Worm (Caenorhabditis elegans) whole organism, L4 larva: ENCODE data around the gene K02F6.5.
"Not testable (repeated sequence)": the region's sequence is repeated elsewhere in the genome, so short reads cannot be mapped to it uniquely, and the experiment has no call there.

Experiments used
- ama-1 ChIP-seq: fragments of 150-350 bp; optimal IDR thresholded peaks from 2 replicates; lab custom pipeline; 2014; ENCODE audit warnings: inconsistent platforms, mixed read lengths
- dmd-6 ChIP-seq: fragments of 200-800 bp; sonication (Bioruptor generic); IDR thresholded peaks from 2 replicates; pipeline ENCODE4 v1.3.6; 2022; ENCODE audit warnings: missing genetic modification reagents, missing genetic modification characterization, missing compliant biosample characterization
- lim-7 ChIP-seq: fragments of 200-800 bp; sonication (Bioruptor generic); IDR thresholded peaks from 2 replicates; pipeline ENCODE4 v1.3.6; 2022; ENCODE audit warnings: missing genetic modification characterization, missing compliant biosample characterization
- nhr-237 ChIP-seq: sonication (generic microtip); optimal IDR thresholded peaks from 2 replicates; lab custom pipeline; 2017; ENCODE audit warnings: missing biosample characterization, missing genetic modification characterization
- nhr-6 ChIP-seq: fragments of 150-350 bp; optimal IDR thresholded peaks from 2 replicates; lab custom pipeline; 2014; ENCODE audit warnings: missing biosample characterization, missing genetic modification characterization
- nhr-77 ChIP-seq: fragments of 150-350 bp; optimal IDR thresholded peaks from 2 replicates; lab custom pipeline; 2014; ENCODE audit warnings: missing biosample characterization, missing genetic modification characterization
- pha-4 ChIP-seq, 2 experiments: fragments of 150-350 bp in 1 of 2; fragments of 200-800 bp in 1 of 2; sonication (Bioruptor generic) in 1 of 2; IDR thresholded peaks in 1 of 2; optimal IDR thresholded peaks in 1 of 2; 2 replicates each; pipeline versions ENCODE4 v1.3.6 to Lab custom; 2014 to 2022; ENCODE audit warnings: missing genetic modification characterization in 2 of 2, missing genetic modification reagents in 2 of 2, missing biosample characterization in 1 of 2, missing compliant biosample characterization in 1 of 2
- snpc-1.2 ChIP-seq: fragments of 200-800 bp; sonication (Bioruptor generic); IDR thresholded peaks from 2 replicates; pipeline ENCODE4 v1.3.6; 2022; ENCODE audit warnings: missing genetic modification reagents, missing genetic modification characterization, missing compliant biosample characterization
- snpc-4 ChIP-seq: fragments of 150-350 bp; optimal IDR thresholded peaks from 2 replicates; lab custom pipeline; 2014; ENCODE audit warnings: missing biosample characterization, missing genetic modification characterization
- unc-62 ChIP-seq, 3 experiments: fragments of 150-350 bp in 1 of 3; sonication (generic microtip); optimal IDR thresholded peaks in 2 of 3; peaks in 1 of 3; 1 replicate in 1 of 3; 2 replicates in 2 of 3; lab custom pipeline; 2014 to 2017; ENCODE audit warnings: missing biosample characterization in 3 of 3, missing genetic modification characterization in 3 of 3, missing genetic modification reagents in 3 of 3, missing genotype in 1 of 3

DNA sequence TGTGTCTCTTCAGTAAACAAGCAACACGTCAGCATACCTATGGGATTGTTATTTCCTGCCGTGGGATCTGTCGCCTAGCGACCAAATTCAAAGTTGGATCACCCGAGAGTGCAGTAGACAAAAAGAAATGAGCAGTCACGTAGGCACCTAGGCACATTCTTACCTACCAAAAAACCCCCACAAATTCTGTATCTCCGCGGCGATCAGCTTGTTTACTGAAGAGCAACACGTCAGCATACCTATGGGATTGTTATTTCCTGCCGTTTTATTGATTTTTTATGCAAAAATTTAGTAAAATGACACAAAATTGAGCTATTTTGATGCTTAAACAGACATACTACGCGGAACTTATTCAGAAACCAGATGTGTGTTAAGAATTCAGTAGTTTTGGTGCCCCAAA lies at the start of gene K02F6.5:
- not testable (repeated sequence) for TF ChIP-seq nhr-6; pha-4 (GFP tag; IDR thresholded peaks at IDR 0.05; lab: Robert Waterston, UW); pha-4 (tag; optimal IDR thresholded peaks at IDR 0.05; lab: Kevin White, UChicago); snpc-1.2; lim-7; ama-1 (lab: Kevin White, UChicago); snpc-4 (tag; lab: Kevin White, UChicago); nhr-77 (tag; lab: Kevin White, UChicago); unc-62 (GFP tag; optimal IDR thresholded peaks at IDR 0.05 in 1 of 2; lab: Kevin White, UChicago); unc-62 (tag; optimal IDR thresholded peaks at IDR 0.05; lab: Kevin White, UChicago); dmd-6; nhr-237
